Fruit fly (Drosophila melanogaster) Kc167 (cell line): ENCODE data around the gene CG9691.

Experiments
- Myc ChIP-seq: fragments of >200 bp; optimal IDR thresholded peaks from 2 replicates; lab custom pipeline; 2017; ENCODE audit warnings: missing external identifiers
- Sin3A ChIP-seq: fragments of >200 bp; optimal IDR thresholded peaks from 2 replicates; lab custom pipeline; 2018; ENCODE audit warnings: missing external identifiers
- insv ChIP-seq: fragments of >200 bp; optimal IDR thresholded peaks from 3 replicates; lab custom pipeline; 2018; ENCODE audit warnings: missing external identifiers
- psq ChIP-seq: fragments of >200 bp; optimal IDR thresholded peaks from 2 replicates; lab custom pipeline; 2017; ENCODE audit warnings: missing external identifiers

- TF ChIP-seq psq, result no peak
- no peak for TF ChIP-seq insv (lab: Kevin White, UChicago)
- TF ChIP-seq Myc (lab: Kevin White, UChicago), result no peak
- no peak for TF ChIP-seq Sin3A
These were observed 4.7 kb upstream of the CG9691 start, which contains the start of gene CG9686 for dm6 chrX:9879570-9879969.
